Fruit fly (Drosophila melanogaster) Kc167 (cell line): ENCODE results near the gene hzg.

Experiments used
- Sin3A ChIP-seq: fragments of >200 bp; optimal IDR thresholded peaks from 2 replicates; lab custom pipeline; 2018; ENCODE audit warnings: missing external identifiers
- h ChIP-seq: fragments of >200 bp; optimal IDR thresholded peaks from 3 replicates; lab custom pipeline; 2018; ENCODE audit warnings: missing external identifiers
- insv ChIP-seq: fragments of >200 bp; optimal IDR thresholded peaks from 3 replicates; lab custom pipeline; 2018; ENCODE audit warnings: missing external identifiers
- psq ChIP-seq: fragments of >200 bp; optimal IDR thresholded peaks from 2 replicates; lab custom pipeline; 2017; ENCODE audit warnings: missing external identifiers
- ttk ChIP-seq: sonication (Bioruptor generic); optimal IDR thresholded peaks from 2 replicates; lab custom pipeline; 2017; ENCODE audit warnings: missing external identifiers

dm6 chr3L:15996019-15996418 is 8.5 kb downstream of the hzg start:
- TF ChIP-seq Sin3A (no peak), h (lab: Kevin White, UChicago) (no peak), psq (lab: Kevin White, UChicago) (no peak), ttk (lab: Kevin White, UChicago) (no peak), insv (lab: Kevin White, UChicago) (no peak)
